Worm (Caenorhabditis elegans) whole organism, L4 larva: ENCODE data around the gene C08F8.2.

ENCODE experiments used
- D1046.2 ChIP-seq: fragments of 200-800 bp; sonication (Bioruptor generic); IDR thresholded peaks from 2 replicates; pipeline ENCODE4 v1.3.6; 2022; ENCODE audit warnings: missing genetic modification characterization, missing compliant biosample characterization
- F10B5.3 ChIP-seq: sonication (generic microtip); optimal IDR thresholded peaks from 2 replicates; lab custom pipeline; 2016; ENCODE audit warnings: mild to moderate bottlenecking, missing genetic modification characterization, missing compliant biosample characterization
- F49E8.2 ChIP-seq: sonication (generic microtip); optimal IDR thresholded peaks from 2 replicates; lab custom pipeline; 2016; ENCODE audit warnings: missing compliant biosample characterization, mild to moderate bottlenecking, missing genetic modification characterization, borderline replicate concordance
- R02D3.7 ChIP-seq: fragments of 150-350 bp; sonication (generic microtip); optimal IDR thresholded peaks from 3 replicates; lab custom pipeline; 2014; ENCODE audit warnings: missing biosample characterization, missing genetic modification characterization
- T20F7.1 ChIP-seq: fragments of 200-800 bp; sonication (Bioruptor generic); optimal IDR thresholded peaks from 2 replicates; lab custom pipeline; 2018; ENCODE audit warnings: mild to moderate bottlenecking, missing genetic modification characterization, missing compliant biosample characterization
- Y48G9A.11 ChIP-seq: fragments of 200-800 bp; sonication (Bioruptor generic); IDR thresholded peaks from 2 replicates; pipeline ENCODE4 v1.3.6; 2022; ENCODE audit warnings: missing genetic modification reagents, missing genetic modification characterization, missing compliant biosample characterization
- Y5F2A.4 ChIP-seq: fragments of 200-800 bp; sonication (Bioruptor generic); optimal IDR thresholded peaks from 2 replicates; lab custom pipeline; 2018; ENCODE audit warnings: mild to moderate bottlenecking, missing genetic modification characterization, missing compliant biosample characterization
- arid-1 ChIP-seq: fragments of 200-800 bp; sonication (Bioruptor generic); conservative IDR thresholded peaks from 2 replicates; pipeline ENCODE4 v1.3.6; 2022; ENCODE audit warnings: missing genetic modification reagents, missing genetic modification characterization, missing compliant biosample characterization
- ceh-32 ChIP-seq: sonication (generic microtip); optimal IDR thresholded peaks from 2 replicates; lab custom pipeline; 2016; ENCODE audit warnings: mild to moderate bottlenecking, missing genetic modification characterization, missing compliant biosample characterization; ENCODE audit not compliant: poor library complexity
- ceh-62 ChIP-seq: sonication (generic microtip); optimal IDR thresholded peaks from 2 replicates; lab custom pipeline; 2017; ENCODE audit warnings: missing biosample characterization, missing genetic modification characterization
- ceh-82 ChIP-seq: sonication (generic microtip); optimal IDR thresholded peaks from 2 replicates; lab custom pipeline; 2017; ENCODE audit warnings: missing biosample characterization, missing genetic modification characterization
- daf-16 ChIP-seq, 3 experiments: sonication (generic microtip); optimal IDR thresholded peaks; 2 replicates each; lab custom pipeline; 2016 to 2017; ENCODE audit warnings: missing genetic modification characterization in 3 of 3, missing genetic modification reagents in 3 of 3, mild to moderate bottlenecking in 2 of 3, missing compliant biosample characterization in 2 of 3, missing biosample characterization in 1 of 3, moderate library complexity in 1 of 3
- daf-19 ChIP-seq: fragments of 200-800 bp; sonication (Bioruptor generic); conservative IDR thresholded peaks from 2 replicates; pipeline ENCODE4 v1.3.6; 2022; ENCODE audit warnings: missing genetic modification characterization, missing compliant biosample characterization
- daf-8 ChIP-seq: fragments of 200-800 bp; sonication (Bioruptor generic); IDR thresholded peaks from 2 replicates; pipeline ENCODE4 v1.3.6; 2022; ENCODE audit warnings: missing genetic modification characterization, missing compliant biosample characterization
- dmd-8 ChIP-seq: fragments of 200-800 bp; sonication (Bioruptor generic); IDR thresholded peaks from 2 replicates; pipeline ENCODE4 v1.3.6; 2022; ENCODE audit warnings: missing genetic modification characterization, missing compliant biosample characterization
- dmd-9 ChIP-seq: fragments of 200-800 bp; sonication (Bioruptor generic); IDR thresholded peaks from 2 replicates; pipeline ENCODE4 v1.3.6; 2022; ENCODE audit warnings: missing genetic modification reagents, missing genetic modification characterization, missing compliant biosample characterization
- dpl-1 ChIP-seq: fragments of 150-350 bp; optimal IDR thresholded peaks from 2 replicates; lab custom pipeline; 2014; ENCODE audit warnings: missing biosample characterization, missing genetic modification reagents, missing genetic modification characterization
- egl-43 ChIP-seq: fragments of 200-800 bp; sonication (Bioruptor generic); IDR thresholded peaks from 2 replicates; pipeline ENCODE4 v1.3.6; 2022; ENCODE audit warnings: missing genetic modification reagents, missing genetic modification characterization, missing compliant biosample characterization
- fkh-10 ChIP-seq: fragments of 150-350 bp; optimal IDR thresholded peaks from 2 replicates; lab custom pipeline; 2014; ENCODE audit warnings: missing biosample characterization, missing genetic modification reagents, missing genetic modification characterization
- lim-7 ChIP-seq: fragments of 200-800 bp; sonication (Bioruptor generic); IDR thresholded peaks from 2 replicates; pipeline ENCODE4 v1.3.6; 2022; ENCODE audit warnings: missing genetic modification characterization, missing compliant biosample characterization
- lin-13 ChIP-seq: fragments of 150-350 bp; optimal IDR thresholded peaks from 2 replicates; lab custom pipeline; 2014; ENCODE audit warnings: missing biosample characterization, missing genetic modification reagents, missing genetic modification characterization
- madf-5 ChIP-seq, 2 experiments: fragments of 200-800 bp; sonication (Bioruptor generic); IDR thresholded peaks; 2 replicates each; pipeline ENCODE4 v1.3.6; 2022; ENCODE audit warnings: missing compliant biosample characterization in 2 of 2, missing genetic modification characterization in 2 of 2
- madf-9 ChIP-seq: fragments of 200-800 bp; sonication (Bioruptor generic); conservative IDR thresholded peaks from 2 replicates; pipeline ENCODE4 v1.3.6; 2022; ENCODE audit warnings: missing genetic modification reagents, missing genetic modification characterization, missing compliant biosample characterization
- mdl-1 ChIP-seq, 2 experiments: fragments of 150-350 bp in 1 of 2; sonication (generic microtip) in 1 of 2; optimal IDR thresholded peaks; 2 replicates each; lab custom pipeline; 2014 to 2017; ENCODE audit warnings: missing biosample characterization in 2 of 2, missing genetic modification characterization in 2 of 2
- mdt-29 ChIP-seq: fragments of 200-800 bp; sonication (Bioruptor generic); IDR thresholded peaks from 2 replicates; pipeline ENCODE4 v1.3.6; 2022; ENCODE audit warnings: missing genetic modification reagents, missing genetic modification characterization, missing compliant biosample characterization
- mep-1 ChIP-seq: fragments of 150-350 bp; sonication (generic microtip); optimal IDR thresholded peaks from 3 replicates; lab custom pipeline; 2014; ENCODE audit warnings: missing biosample characterization, missing genetic modification characterization
- mes-2 ChIP-seq: sonication (generic microtip); optimal IDR thresholded peaks from 2 replicates; lab custom pipeline; 2016; ENCODE audit warnings: missing genotype, mild to moderate bottlenecking, missing genetic modification characterization, missing compliant biosample characterization; ENCODE audit not compliant: poor library complexity, severe bottlenecking
- mxl-2 ChIP-seq: fragments of 200-800 bp; sonication (Bioruptor generic); conservative IDR thresholded peaks from 2 replicates; pipeline ENCODE4 v1.3.6; 2022; ENCODE audit warnings: missing genetic modification reagents, missing genetic modification characterization, missing compliant biosample characterization
- mxl-3 ChIP-seq: fragments of 200-800 bp; sonication (Bioruptor generic); optimal IDR thresholded peaks from 2 replicates; lab custom pipeline; 2018; ENCODE audit warnings: mild to moderate bottlenecking, missing genetic modification characterization, missing compliant biosample characterization
- nhr-10 ChIP-seq: fragments of 150-350 bp; optimal IDR thresholded peaks from 2 replicates; lab custom pipeline; 2014; ENCODE audit warnings: missing biosample characterization, missing genetic modification characterization
- nhr-102 ChIP-seq: sonication (generic microtip); optimal IDR thresholded peaks from 2 replicates; lab custom pipeline; 2016; ENCODE audit warnings: mild to moderate bottlenecking, missing genetic modification characterization, moderate library complexity, missing compliant biosample characterization
- nhr-111 ChIP-seq: fragments of 200-800 bp; sonication (Bioruptor generic); optimal IDR thresholded peaks from 2 replicates; lab custom pipeline; 2018; ENCODE audit warnings: mild to moderate bottlenecking, missing genetic modification characterization, missing compliant biosample characterization
- nhr-25 ChIP-seq: sonication (generic microtip); optimal IDR thresholded peaks from 2 replicates; lab custom pipeline; 2017; ENCODE audit warnings: missing genetic modification characterization, mild to moderate bottlenecking, missing compliant biosample characterization, antibody characterized with exemption, moderate library complexity, borderline replicate concordance; ENCODE audit not compliant: insufficient read depth
- nhr-28 ChIP-seq: fragments of 150-350 bp; optimal IDR thresholded peaks from 2 replicates; lab custom pipeline; 2014; ENCODE audit warnings: missing biosample characterization, missing genetic modification characterization
- nhr-48 ChIP-seq: sonication (generic microtip); optimal IDR thresholded peaks from 2 replicates; lab custom pipeline; 2016; ENCODE audit warnings: mild to moderate bottlenecking, missing genetic modification characterization, missing compliant biosample characterization
- nhr-6 ChIP-seq: fragments of 150-350 bp; optimal IDR thresholded peaks from 2 replicates; lab custom pipeline; 2014; ENCODE audit warnings: missing biosample characterization, missing genetic modification characterization
- nhr-77 ChIP-seq: fragments of 150-350 bp; optimal IDR thresholded peaks from 2 replicates; lab custom pipeline; 2014; ENCODE audit warnings: missing biosample characterization, missing genetic modification characterization
- php-3 ChIP-seq: fragments of 200-800 bp; sonication (Bioruptor generic); IDR thresholded peaks from 2 replicates; pipeline ENCODE4 v1.3.6; 2022; ENCODE audit warnings: missing genetic modification reagents, missing genetic modification characterization, missing compliant biosample characterization
- rbr-2 ChIP-seq: sonication (generic microtip); optimal IDR thresholded peaks from 2 replicates; lab custom pipeline; 2016; ENCODE audit warnings: missing genotype, missing genetic modification characterization, missing compliant biosample characterization
- saeg-2 ChIP-seq: fragments of 200-800 bp; sonication (Bioruptor generic); IDR thresholded peaks from 2 replicates; pipeline ENCODE4 v1.3.6; 2022; ENCODE audit warnings: missing genetic modification reagents, missing genetic modification characterization, missing compliant biosample characterization
- set-16 ChIP-seq: fragments of 200-800 bp; sonication (Bioruptor generic); IDR thresholded peaks from 2 replicates; pipeline ENCODE4 v1.3.6; 2022; ENCODE audit warnings: missing genetic modification reagents, missing genetic modification characterization, missing compliant biosample characterization
- spr-3 ChIP-seq: fragments of 200-800 bp; sonication (Bioruptor generic); optimal IDR thresholded peaks from 2 replicates; lab custom pipeline; 2018; ENCODE audit warnings: mild to moderate bottlenecking, missing genetic modification characterization, missing compliant biosample characterization
- tra-1 ChIP-seq: fragments of 200-800 bp; sonication (Bioruptor generic); IDR thresholded peaks from 2 replicates; pipeline ENCODE4 v1.3.6; 2022; ENCODE audit warnings: missing genetic modification reagents, missing genetic modification characterization, missing compliant biosample characterization
- unc-39 ChIP-seq: sonication (generic microtip); optimal IDR thresholded peaks from 2 replicates; lab custom pipeline; 2017; ENCODE audit warnings: missing biosample characterization, missing genetic modification characterization
- vab-7 ChIP-seq: fragments of 200-800 bp; sonication (Bioruptor generic); IDR thresholded peaks from 2 replicates; pipeline ENCODE4 v1.3.6; 2022; ENCODE audit warnings: missing genetic modification reagents, missing genetic modification characterization, missing compliant biosample characterization

C08F8.2 gene

ce11 chrIV:11148788-11149366, 1.9 kb upstream of the C08F8.2 start (continued):
- TF ChIP-seq mep-1 (tag; lab: Kevin White, UChicago) (no peak), lim-7 (GFP tag; lab: Robert Waterston, UW) (no peak), madf-5 (GFP tag; IDR thresholded peaks at IDR 0.05; lab: Robert Waterston, UW) (no peak)

ce11 chrIV:11149454-11150163, 1.2 kb upstream of the C08F8.2 start, which contains the start of the genes F01G4.6 and pfd-1:
Gene F01G4.6 (minus strand): TSS chrIV:11149504.
Gene pfd-1 (plus strand): TSS chrIV:11150113.
- TF ChIP-seq mdl-1 (tag; optimal IDR thresholded peaks at IDR 0.05; lab: Kevin White, UChicago) (peak in 1 of 2 experiments; percentile 60), egl-43 (GFP tag; lab: Robert Waterston, UW) (0 out of 2 replicates have a peak, but pooled peaks have one; percentile 56), arid-1 (peak; percentile 91), mxl-3 (GFP tag; lab: Kevin White, UChicago) (peak; percentile 48), set-16 (GFP tag; lab: Robert Waterston, UW) (peak; percentile 18; the same call in 1 of the 2 replicates), Y48G9A.11 (GFP tag; lab: Robert Waterston, UW) (no peak), Y5F2A.4 (GFP tag; lab: Kevin White, UChicago) (no peak), dmd-9 (GFP tag; lab: Robert Waterston, UW) (no peak), dmd-8 (GFP tag; lab: Robert Waterston, UW) (no peak), ceh-32 (tag; lab: Kevin White, UChicago) (no peak), lin-13 (peak; percentile 85), mep-1 (tag; lab: Kevin White, UChicago) (peak; percentile 96), madf-9 (GFP tag; lab: Robert Waterston, UW) (no peak), T20F7.1 (GFP tag; lab: Kevin White, UChicago) (no peak), ceh-82 (no peak), F49E8.2 (tag; lab: Kevin White, UChicago) (no peak), nhr-102 (tag; lab: Kevin White, UChicago) (peak; percentile 83), tra-1 (0 out of 2 replicates have a peak, but pooled peaks have one; percentile 11), fkh-10 (GFP tag; lab: Kevin White, UChicago) (peak; percentile 67), lim-7 (GFP tag; lab: Robert Waterston, UW) (no peak), vab-7 (GFP tag; lab: Robert Waterston, UW) (peak; percentile 55; the same call in 1 of the 2 replicates), nhr-25 (tag; lab: Kevin White, UChicago) (peak; percentile 80), nhr-6 (tag; lab: Kevin White, UChicago) (peak; percentile 92), mdt-29 (GFP tag; lab: Robert Waterston, UW) (peak; percentile 49; the same call in 1 of the 2 replicates), D1046.2 (GFP tag; lab: Robert Waterston, UW) (no peak), R02D3.7 (tag; lab: Kevin White, UChicago) (no peak), nhr-48 (tag; lab: Kevin White, UChicago) (peak; percentile 66), mxl-2 (GFP tag; lab: Robert Waterston, UW) (peak; percentile 66; the same call in 1 of the 2 replicates), unc-39 (tag; lab: Kevin White, UChicago) (no peak), nhr-77 (tag; lab: Kevin White, UChicago) (peak; percentile 94), rbr-2 (tag; lab: Kevin White, UChicago) (peak; percentile 91), dpl-1 (GFP tag; lab: Kevin White, UChicago) (peak; percentile 88), nhr-111 (GFP tag; lab: Kevin White, UChicago) (no peak), F10B5.3 (tag; lab: Kevin White, UChicago) (peak; percentile 33), ceh-62 (no peak), daf-8 (GFP tag; lab: Robert Waterston, UW) (no peak), php-3 (GFP tag; lab: Robert Waterston, UW) (peak; percentile 75), daf-19 (GFP tag; lab: Robert Waterston, UW) (no peak), daf-16 (GFP tag; optimal IDR thresholded peaks at IDR 0.05; lab: Kevin White, UChicago) (peak in 1 of 2 experiments; percentile 61), daf-16 (tag; optimal IDR thresholded peaks at IDR 0.05; lab: Kevin White, UChicago) (peak; percentile 70), spr-3 (GFP tag; lab: Kevin White, UChicago) (no peak), saeg-2 (GFP tag; lab: Robert Waterston, UW) (no peak; the same call in 1 of the 2 replicates), nhr-10 (no peak), mes-2 (peak; percentile 93), nhr-28 (peak; percentile 87)
